Fruit fly (Drosophila melanogaster) whole organism, pupa: ENCODE measurements around the gene CG3702.
A peak's percentile ranks its signal among the peaks of the same experiment; 100 is the strongest.

Source experiments
- CG10348 ChIP-seq: fragments of 200-800 bp; sonication (Bioruptor generic); IDR thresholded peaks from 2 replicates; pipeline ENCODE4 v1.3.6; 2022; ENCODE audit warnings: missing biosample characterization, missing genetic modification characterization
- CG12605 ChIP-seq: fragments of 200-800 bp; sonication (Bioruptor generic); IDR thresholded peaks from 2 replicates; pipeline ENCODE4 v1.3.6; 2022; ENCODE audit warnings: missing biosample characterization, missing genetic modification characterization
- CG13204 ChIP-seq: fragments of 200-800 bp; sonication (Bioruptor generic); optimal IDR thresholded peaks from 2 replicates; lab custom pipeline; 2018; ENCODE audit warnings: missing biosample characterization, mild to moderate bottlenecking, missing genetic modification characterization, moderate library complexity
- CG14655 ChIP-seq: fragments of 200-800 bp; sonication (Bioruptor generic); optimal IDR thresholded peaks from 3 replicates; lab custom pipeline; 2017; ENCODE audit warnings: mild to moderate bottlenecking, missing biosample characterization, missing genetic modification reagents, missing genetic modification characterization
- CG15710 ChIP-seq: fragments of 200-800 bp; sonication (Bioruptor generic); optimal IDR thresholded peaks from 2 replicates; lab custom pipeline; 2018; ENCODE audit warnings: missing biosample characterization, mild to moderate bottlenecking, missing genetic modification characterization, moderate library complexity
- CG17806 ChIP-seq: fragments of 200-800 bp; sonication (Bioruptor generic); optimal IDR thresholded peaks from 2 replicates; lab custom pipeline; 2018; ENCODE audit warnings: missing biosample characterization, mild to moderate bottlenecking, missing genetic modification characterization, moderate library complexity
- CG32121 ChIP-seq: fragments of 200-800 bp; sonication (Bioruptor generic); IDR thresholded peaks from 2 replicates; pipeline ENCODE4 v1.3.6; 2022; ENCODE audit warnings: missing biosample characterization, missing genetic modification characterization
- CG34367 ChIP-seq: fragments of 200-800 bp; sonication (Bioruptor generic); optimal IDR thresholded peaks from 2 replicates; lab custom pipeline; 2018; ENCODE audit warnings: missing biosample characterization, mild to moderate bottlenecking, missing genetic modification characterization
- CG4496 ChIP-seq: fragments of 200-800 bp; sonication (Bioruptor generic); IDR thresholded peaks from 3 replicates; pipeline ENCODE4 v1.3.6; 2022; ENCODE audit warnings: missing biosample characterization, missing genetic modification characterization
- CG8159 ChIP-seq: fragments of 200-800 bp; sonication (Bioruptor generic); optimal IDR thresholded peaks from 3 replicates; lab custom pipeline; 2018; ENCODE audit warnings: missing biosample characterization, mild to moderate bottlenecking, missing genetic modification characterization, moderate library complexity
- CG8301 ChIP-seq: fragments of 200-800 bp; sonication (Bioruptor generic); optimal IDR thresholded peaks from 2 replicates; lab custom pipeline; 2018; ENCODE audit warnings: missing biosample characterization, mild to moderate bottlenecking, missing genetic modification characterization
- CG9948 ChIP-seq: fragments of 200-800 bp; sonication (Bioruptor generic); optimal IDR thresholded peaks from 2 replicates; lab custom pipeline; 2018; ENCODE audit warnings: missing biosample characterization, mild to moderate bottlenecking, missing genetic modification characterization, moderate library complexity
- D1 ChIP-seq: fragments of 200-800 bp; sonication (Bioruptor generic); optimal IDR thresholded peaks from 2 replicates; lab custom pipeline; 2018; ENCODE audit warnings: missing biosample characterization, mild to moderate bottlenecking, missing genetic modification characterization, moderate library complexity
- EcR ChIP-seq: fragments of 200-800 bp; sonication (Bioruptor generic); optimal IDR thresholded peaks from 3 replicates; lab custom pipeline; 2019; ENCODE audit warnings: missing biosample characterization, missing genetic modification characterization, mild to moderate bottlenecking, moderate library complexity, missing genetic modification reagents
- Ets98B ChIP-seq: fragments of 200-800 bp; sonication (Bioruptor generic); IDR thresholded peaks from 2 replicates; pipeline ENCODE4 v1.3.6; 2022; ENCODE audit warnings: missing biosample characterization, missing genetic modification characterization
- Pif1A ChIP-seq: fragments of 200-800 bp; sonication (Bioruptor generic); optimal IDR thresholded peaks from 3 replicates; lab custom pipeline; 2016; ENCODE audit warnings: missing biosample characterization, missing genetic modification characterization
- Pif1B ChIP-seq: fragments of 200-800 bp; sonication (Bioruptor generic); optimal IDR thresholded peaks from 3 replicates; lab custom pipeline; 2016; ENCODE audit warnings: missing biosample characterization, missing genetic modification characterization
- Snoo ChIP-seq: fragments of 200-800 bp; sonication (Bioruptor generic); optimal IDR thresholded peaks from 3 replicates; lab custom pipeline; 2017; ENCODE audit warnings: missing biosample characterization, mild to moderate bottlenecking, missing genetic modification characterization, inconsistent platforms
- fd96Ca ChIP-seq: fragments of 200-800 bp; sonication (Bioruptor generic); IDR thresholded peaks from 3 replicates; pipeline ENCODE4 v1.3.6; 2022; ENCODE audit warnings: missing biosample characterization, missing genetic modification characterization
- gl ChIP-seq: fragments of 200-800 bp; sonication (Bioruptor generic); optimal IDR thresholded peaks from 2 replicates; lab custom pipeline; 2018; ENCODE audit warnings: missing biosample characterization, mild to moderate bottlenecking, missing genetic modification characterization
- rn ChIP-seq: fragments of 200-800 bp; sonication (Bioruptor generic); IDR thresholded peaks from 2 replicates; pipeline ENCODE4 v1.3.6; 2022; ENCODE audit warnings: missing biosample characterization, missing genetic modification characterization

Gene CG3702

dm6 chr2L:4211335-4211753, 15.6 kb downstream of the CG3702 start:
- TF ChIP-seq Snoo (tag; lab: Kevin White, UChicago) = peak; percentile 15
- TF ChIP-seq CG13204 (GFP tag; lab: Kevin White, UChicago) = peak; percentile 73
- no peak for TF ChIP-seq CG10348 (GFP tag; lab: Robert Waterston, UW)
- peak; percentile 58 for TF ChIP-seq EcR (GFP tag; lab: Kevin White, UChicago)
- peak; percentile 77 for TF ChIP-seq CG9948 (tag; lab: Kevin White, UChicago)
- TF ChIP-seq CG17806 (tag; lab: Kevin White, UChicago) = peak; percentile 85
- TF ChIP-seq CG8159 (tag; lab: Kevin White, UChicago) = peak; percentile 89
- TF ChIP-seq CG12605 (GFP tag; lab: Robert Waterston, UW) = no peak
- no peak for TF ChIP-seq CG8301
- TF ChIP-seq Pif1B (GFP tag; lab: Kevin White, UChicago) = peak; percentile 27
- peak; percentile 73 for TF ChIP-seq CG15710
- peak; percentile 38; the same call in 1 of the 3 replicates for TF ChIP-seq fd96Ca
- TF ChIP-seq CG34367 (tag; lab: Kevin White, UChicago) = peak; percentile 82
- peak; percentile 74 for TF ChIP-seq gl

- TF ChIP-seq CG13204 (GFP tag; lab: Kevin White, UChicago) (no peak), CG32121 (GFP tag; lab: Robert Waterston, UW) (no peak), CG8301 (no peak), gl (no peak), EcR (GFP tag; lab: Kevin White, UChicago) (no peak), CG12605 (GFP tag; lab: Robert Waterston, UW) (no peak)
These were observed 29.0 kb downstream of the CG3702 start, which contains the start of gene Naprt for dm6 chr2L:4197913-4198319. Gene Naprt (minus strand): TSS chr2L:4198071.

- TF ChIP-seq CG17806 (tag; lab: Kevin White, UChicago) (no peak), CG32121 (GFP tag; lab: Robert Waterston, UW) (peak; percentile 8; the same call in 1 of the 2 replicates), CG8159 (tag; lab: Kevin White, UChicago) (no peak), EcR (GFP tag; lab: Kevin White, UChicago) (peak; percentile 60), Ets98B (GFP tag; lab: Robert Waterston, UW) (peak; percentile 45; the same call in 1 of the 2 replicates), CG12605 (GFP tag; lab: Robert Waterston, UW) (peak; percentile 65), Pif1B (GFP tag; lab: Kevin White, UChicago) (peak; percentile 5), CG4496 (GFP tag; lab: Robert Waterston, UW) (peak; percentile 17; the same call in 2 of the 3 replicates)
These were observed 29.6 kb downstream of the CG3702 start for dm6 chr2L:4197143-4197912.

dm6 chr2L:4196347-4197142, 30.4 kb downstream of the CG3702 start:
- no peak for TF ChIP-seq CG15710
- peak; percentile 24 for TF ChIP-seq EcR (GFP tag; lab: Kevin White, UChicago)

dm6 chr2L:4195672-4196281, 31.1 kb downstream of the CG3702 start:
- TF ChIP-seq Ets98B (GFP tag; lab: Robert Waterston, UW) (no peak), CG13204 (GFP tag; lab: Kevin White, UChicago) (no peak), Snoo (tag; lab: Kevin White, UChicago) (no peak), rn (GFP tag; lab: Robert Waterston, UW) (no peak), EcR (GFP tag; lab: Kevin White, UChicago) (no peak), CG12605 (GFP tag; lab: Robert Waterston, UW) (no peak), CG17806 (tag; lab: Kevin White, UChicago) (no peak), Pif1B (GFP tag; lab: Kevin White, UChicago) (no peak), Pif1A (GFP tag; lab: Kevin White, UChicago) (no peak), CG8159 (tag; lab: Kevin White, UChicago) (no peak), CG4496 (GFP tag; lab: Robert Waterston, UW) (no peak), CG15710 (no peak), fd96Ca (no peak), CG32121 (GFP tag; lab: Robert Waterston, UW) (no peak), gl (no peak), CG14655 (GFP tag; lab: Kevin White, UChicago) (no peak), CG10348 (GFP tag; lab: Robert Waterston, UW) (no peak), D1 (tag; lab: Kevin White, UChicago) (no peak)
